Worm (Caenorhabditis elegans) whole organism, young adult: ENCODE measurements around the gene F54B11.11.

Experiments
- C17E4.6 ChIP-seq: fragments of 200-800 bp; sonication (Bioruptor generic); IDR thresholded peaks from 2 replicates; pipeline ENCODE4 v1.3.6; 2022; ENCODE audit warnings: missing genetic modification reagents, missing genetic modification characterization, missing compliant biosample characterization
- F49E8.2 ChIP-seq: sonication (generic microtip); optimal IDR thresholded peaks from 3 replicates; lab custom pipeline; 2017; ENCODE audit warnings: missing genetic modification characterization, mild to moderate bottlenecking, missing compliant biosample characterization, antibody characterized with exemption, moderate library complexity; ENCODE audit not compliant: insufficient read depth
- K11D2.4 ChIP-seq: fragments of 200-800 bp; sonication (Bioruptor generic); IDR thresholded peaks from 2 replicates; pipeline ENCODE4 v1.3.6; 2022; ENCODE audit warnings: missing genetic modification reagents, missing genetic modification characterization, missing compliant biosample characterization
- K12H6.12 ChIP-seq: fragments of 200-800 bp; sonication (Bioruptor generic); optimal IDR thresholded peaks from 2 replicates; lab custom pipeline; 2018; ENCODE audit warnings: mild to moderate bottlenecking, missing genetic modification characterization, missing compliant biosample characterization
- T07F8.4 ChIP-seq: sonication (generic microtip); optimal IDR thresholded peaks from 2 replicates; lab custom pipeline; 2016; ENCODE audit warnings: mild to moderate bottlenecking, missing genetic modification characterization, moderate library complexity, missing compliant biosample characterization
- T26A5.8 ChIP-seq: sonication (generic microtip); optimal IDR thresholded peaks from 2 replicates; lab custom pipeline; 2016; ENCODE audit warnings: missing genetic modification characterization, missing compliant biosample characterization
- ama-1 ChIP-seq, 3 experiments: fragments of 150-350 bp in 1 of 3; sonication (generic microtip) in 2 of 3; optimal IDR thresholded peaks; 2 replicates each; lab custom pipeline; 2014 to 2018; ENCODE audit warnings: missing biosample characterization in 2 of 3, missing genetic modification characterization in 2 of 3, missing genetic modification reagents in 2 of 3
- attf-6 ChIP-seq: fragments of 200-800 bp; sonication (Bioruptor generic); IDR thresholded peaks from 2 replicates; pipeline ENCODE4 v1.3.6; 2022; ENCODE audit warnings: missing genetic modification reagents, missing genetic modification characterization, missing compliant biosample characterization
- cebp-1 ChIP-seq, 2 experiments: fragments of 200-800 bp in 1 of 2; sonication (Bioruptor generic) in 1 of 2; sonication (generic microtip) in 1 of 2; IDR thresholded peaks in 1 of 2; optimal IDR thresholded peaks in 1 of 2; 2 replicates each; pipeline versions ENCODE4 v1.3.6 to Lab custom; 2017 to 2022; ENCODE audit warnings: missing compliant biosample characterization in 2 of 2, missing genetic modification characterization in 2 of 2, mild to moderate bottlenecking in 1 of 2, missing genetic modification reagents in 1 of 2, moderate library complexity in 1 of 2
- ceh-58 ChIP-seq: fragments of 200-800 bp; sonication (Bioruptor generic); IDR thresholded peaks from 2 replicates; pipeline ENCODE4 v1.3.6; 2022; ENCODE audit warnings: missing genetic modification characterization, missing compliant biosample characterization
- hmg-1.2 ChIP-seq: fragments of 200-800 bp; sonication (Bioruptor generic); IDR thresholded peaks from 2 replicates; pipeline ENCODE4 v1.3.6; 2022; ENCODE audit warnings: missing genetic modification reagents, missing genetic modification characterization, missing compliant biosample characterization
- lin-26 ChIP-seq: fragments of 200-800 bp; sonication (Bioruptor generic); IDR thresholded peaks from 2 replicates; pipeline ENCODE4 v1.3.6; 2022; ENCODE audit warnings: missing genetic modification reagents, missing genetic modification characterization, missing compliant biosample characterization
- lin-40 ChIP-seq: sonication (generic microtip); optimal IDR thresholded peaks from 2 replicates; lab custom pipeline; 2016; ENCODE audit warnings: missing genetic modification characterization, mild to moderate bottlenecking, missing compliant biosample characterization, missing genotype, missing genetic modification reagents
- lsy-27 ChIP-seq: sonication (generic microtip); optimal IDR thresholded peaks from 2 replicates; lab custom pipeline; 2017; ENCODE audit warnings: missing genetic modification characterization, mild to moderate bottlenecking, missing compliant biosample characterization, antibody characterized with exemption, missing genotype, borderline replicate concordance; ENCODE audit not compliant: insufficient read depth
- nfyb-1 ChIP-seq: fragments of 200-800 bp; sonication (Bioruptor generic); IDR thresholded peaks from 2 replicates; pipeline ENCODE4 v1.3.6; 2022; ENCODE audit warnings: missing genetic modification reagents, missing genetic modification characterization, missing compliant biosample characterization
- nhr-80 ChIP-seq: sonication (generic microtip); optimal IDR thresholded peaks from 2 replicates; lab custom pipeline; 2016; ENCODE audit warnings: missing genetic modification characterization, missing compliant biosample characterization
- somi-1 ChIP-seq: fragments of 200-800 bp; sonication (Bioruptor generic); optimal IDR thresholded peaks from 2 replicates; lab custom pipeline; 2018; ENCODE audit warnings: mild to moderate bottlenecking, missing genetic modification characterization, missing compliant biosample characterization
- tbx-9 ChIP-seq: sonication (generic microtip); optimal IDR thresholded peaks from 2 replicates; lab custom pipeline; 2016; ENCODE audit warnings: borderline replicate concordance, missing genetic modification characterization, inconsistent platforms, missing compliant biosample characterization
- zfh-2 ChIP-seq: fragments of 200-800 bp; sonication (Bioruptor generic); conservative IDR thresholded peaks from 2 replicates; pipeline ENCODE4 v1.3.6; 2022; ENCODE audit warnings: missing genetic modification reagents, missing genetic modification characterization, missing compliant biosample characterization
- ztf-26 ChIP-seq: sonication (generic microtip); optimal IDR thresholded peaks from 2 replicates; lab custom pipeline; 2017; ENCODE audit warnings: missing genetic modification characterization, missing compliant biosample characterization
- ztf-3 ChIP-seq: fragments of 200-800 bp; sonication (Bioruptor generic); optimal IDR thresholded peaks from 2 replicates; lab custom pipeline; 2018; ENCODE audit warnings: mild to moderate bottlenecking, missing genetic modification characterization, missing compliant biosample characterization

Gene F54B11.11

ce11 chrX:13578483-13578882, at the start of gene F54B11.11:
F54B11.11 (plus strand) TSS chrX:13578783.
- peak; percentile 45 for TF ChIP-seq nhr-80 (tag; lab: Kevin White, UChicago)
- no peak for TF ChIP-seq F49E8.2 (tag; lab: Kevin White, UChicago)

ce11 chrX:13530015-13530778, 48.4 kb upstream of the F54B11.11 start:
- no peak for TF ChIP-seq F49E8.2 (tag; lab: Kevin White, UChicago)
- TF ChIP-seq cebp-1 (GFP tag; IDR thresholded peaks at IDR 0.05; lab: Robert Waterston, UW): peak; percentile 9; the same call in 1 of the 2 replicates
- TF ChIP-seq cebp-1 (tag; optimal IDR thresholded peaks at IDR 0.05; lab: Kevin White, UChicago): peak; percentile 90

- TF ChIP-seq ceh-58 (GFP tag; lab: Robert Waterston, UW) (no peak), T07F8.4 (no peak), lin-26 (GFP tag; lab: Robert Waterston, UW) (no peak), attf-6 (GFP tag; lab: Robert Waterston, UW) (no peak), zfh-2 (peak; percentile 80), tbx-9 (no peak)
Observed at ce11 chrX:13532424-13533309, 45.9 kb upstream of the F54B11.11 start, which contains the start of gene acr-12. acr-12 (plus strand) TSS chrX:13532853.

- no peak for TF ChIP-seq T26A5.8 (tag; lab: Kevin White, UChicago)
- TF ChIP-seq, all 124 proteins: peak for 0
Observed at ce11 chrX:13536759-13537158, 41.8 kb upstream of the F54B11.11 start, which contains the start of gene R01E6.5. R01E6.5 (plus strand) TSS chrX:13537059.

- TF ChIP-seq cebp-1 (GFP tag; IDR thresholded peaks at IDR 0.05; lab: Robert Waterston, UW) (no peak), cebp-1 (tag; optimal IDR thresholded peaks at IDR 0.05; lab: Kevin White, UChicago) (peak; percentile 5), C17E4.6 (GFP tag; lab: Robert Waterston, UW) (no peak), ztf-26 (tag; lab: Kevin White, UChicago) (peak; percentile 7), somi-1 (GFP tag; lab: Kevin White, UChicago) (peak; percentile 59), K11D2.4 (peak; percentile 52; the same call in 1 of the 2 replicates), lsy-27 (tag; lab: Kevin White, UChicago) (no peak), nhr-80 (tag; lab: Kevin White, UChicago) (peak; percentile 37), lin-40 (peak; percentile 50)
Observed at ce11 chrX:13539701-13540100, 38.9 kb upstream of the F54B11.11 start.

ce11 chrX:13541335-13541734, 37.2 kb upstream of the F54B11.11 start:
- TF ChIP-seq lin-40 (peak; percentile 35), ztf-3 (GFP tag; lab: Kevin White, UChicago) (no peak), nhr-80 (tag; lab: Kevin White, UChicago) (peak; percentile 21), ama-1 (optimal IDR thresholded peaks at IDR 0.05; lab: Kevin White, UChicago) (peak; percentile 88), ama-1 (GFP tag; optimal IDR thresholded peaks at IDR 0.05; lab: Kevin White, UChicago) (no peak)

- TF ChIP-seq ama-1 (optimal IDR thresholded peaks at IDR 0.05; lab: Kevin White, UChicago) (peak; percentile 75), ama-1 (GFP tag; optimal IDR thresholded peaks at IDR 0.05; lab: Kevin White, UChicago) (no peak), T26A5.8 (tag; lab: Kevin White, UChicago) (no peak)
Observed at ce11 chrX:13542236-13542635, 36.3 kb upstream of the F54B11.11 start, which contains the start of gene cah-4. cah-4 (plus strand) TSS chrX:13542574.

ce11 chrX:13542757-13543156, 35.8 kb upstream of the F54B11.11 start:
- TF ChIP-seq ztf-3 (GFP tag; lab: Kevin White, UChicago) (no peak), ama-1 (optimal IDR thresholded peaks at IDR 0.05; lab: Kevin White, UChicago) (peak; percentile 88), ama-1 (GFP tag; optimal IDR thresholded peaks at IDR 0.05; lab: Kevin White, UChicago) (no peak), hmg-1.2 (GFP tag; lab: Robert Waterston, UW) (0 out of 2 replicates have a peak, but pooled peaks have one; percentile 13), K12H6.12 (tag; lab: Kevin White, UChicago) (no peak), nfyb-1 (0 out of 2 replicates have a peak, but pooled peaks have one; percentile 31)
